Worm (Caenorhabditis elegans) whole organism, L4 larva: ENCODE results near the gene F33G12.7.

Experiments used
- D1046.2 ChIP-seq: fragments of 200-800 bp; sonication (Bioruptor generic); IDR thresholded peaks from 2 replicates; pipeline ENCODE4 v1.3.6; 2022; ENCODE audit warnings: missing genetic modification characterization, missing compliant biosample characterization
- F26F4.8 ChIP-seq: fragments of 200-800 bp; sonication (Bioruptor generic); conservative IDR thresholded peaks from 2 replicates; pipeline ENCODE4 v1.3.6; 2022; ENCODE audit warnings: missing genetic modification characterization, missing compliant biosample characterization
- F37D6.2 ChIP-seq: sonication (generic microtip); optimal IDR thresholded peaks from 2 replicates; lab custom pipeline; 2016; ENCODE audit warnings: mild to moderate bottlenecking, missing genetic modification characterization, missing compliant biosample characterization
- F44E2.7 ChIP-seq: fragments of 200-800 bp; sonication (Bioruptor generic); IDR thresholded peaks from 2 replicates; pipeline ENCODE4 v2.1.2; 2022; ENCODE audit warnings: missing genetic modification characterization, missing compliant biosample characterization
- Y105C5A.15 ChIP-seq: fragments of 200-800 bp; sonication (Bioruptor generic); IDR thresholded peaks from 2 replicates; pipeline ENCODE4 v1.3.6; 2022; ENCODE audit warnings: missing genetic modification characterization, missing compliant biosample characterization
- Y48G9A.11 ChIP-seq: fragments of 200-800 bp; sonication (Bioruptor generic); IDR thresholded peaks from 2 replicates; pipeline ENCODE4 v1.3.6; 2022; ENCODE audit warnings: missing genetic modification reagents, missing genetic modification characterization, missing compliant biosample characterization
- Y75B8A.6 ChIP-seq: fragments of 200-800 bp; sonication (Bioruptor generic); IDR thresholded peaks from 2 replicates; pipeline ENCODE4 v1.3.6; 2022; ENCODE audit warnings: missing genetic modification reagents, missing genetic modification characterization, missing compliant biosample characterization
- ama-1 ChIP-seq: fragments of 150-350 bp; optimal IDR thresholded peaks from 2 replicates; lab custom pipeline; 2014; ENCODE audit warnings: inconsistent platforms, mixed read lengths
- attf-4 ChIP-seq: sonication (generic microtip); optimal IDR thresholded peaks from 3 replicates; lab custom pipeline; 2017; ENCODE audit warnings: missing biosample characterization, missing genetic modification characterization
- ceh-20 ChIP-seq: fragments of 200-800 bp; sonication (Bioruptor generic); IDR thresholded peaks from 2 replicates; pipeline ENCODE4 v1.3.6; 2022; ENCODE audit warnings: missing genetic modification reagents, missing genetic modification characterization, missing compliant biosample characterization
- ceh-44 ChIP-seq: fragments of 200-800 bp; sonication (Bioruptor generic); IDR thresholded peaks from 2 replicates; pipeline ENCODE4 v1.3.6; 2022; ENCODE audit warnings: missing genetic modification reagents, missing genetic modification characterization, missing compliant biosample characterization
- ceh-62 ChIP-seq: sonication (generic microtip); optimal IDR thresholded peaks from 2 replicates; lab custom pipeline; 2017; ENCODE audit warnings: missing biosample characterization, missing genetic modification characterization
- daf-12 ChIP-seq: fragments of 150-350 bp; optimal IDR thresholded peaks from 2 replicates; lab custom pipeline; 2014; ENCODE audit warnings: missing biosample characterization, missing genetic modification reagents, missing genetic modification characterization
- daf-19 ChIP-seq: fragments of 200-800 bp; sonication (Bioruptor generic); conservative IDR thresholded peaks from 2 replicates; pipeline ENCODE4 v1.3.6; 2022; ENCODE audit warnings: missing genetic modification characterization, missing compliant biosample characterization
- daf-8 ChIP-seq: fragments of 200-800 bp; sonication (Bioruptor generic); IDR thresholded peaks from 2 replicates; pipeline ENCODE4 v1.3.6; 2022; ENCODE audit warnings: missing genetic modification characterization, missing compliant biosample characterization
- dmd-8 ChIP-seq: fragments of 200-800 bp; sonication (Bioruptor generic); IDR thresholded peaks from 2 replicates; pipeline ENCODE4 v1.3.6; 2022; ENCODE audit warnings: missing genetic modification characterization, missing compliant biosample characterization
- duxl-1 ChIP-seq: sonication (generic microtip); optimal IDR thresholded peaks from 2 replicates; lab custom pipeline; 2016; ENCODE audit warnings: mild to moderate bottlenecking, missing genetic modification characterization, moderate library complexity, missing compliant biosample characterization; ENCODE audit not compliant: poor library complexity
- dve-1 ChIP-seq: sonication (generic microtip); optimal IDR thresholded peaks from 2 replicates; lab custom pipeline; 2017; ENCODE audit warnings: antibody characterized with exemption, mild to moderate bottlenecking, missing genetic modification characterization, missing compliant biosample characterization; ENCODE audit not compliant: insufficient read depth
- egl-27 ChIP-seq: sonication (generic microtip); optimal IDR thresholded peaks from 3 replicates; lab custom pipeline; 2017; ENCODE audit warnings: missing biosample characterization, missing genetic modification reagents, missing genetic modification characterization
- egl-43 ChIP-seq: fragments of 200-800 bp; sonication (Bioruptor generic); IDR thresholded peaks from 2 replicates; pipeline ENCODE4 v1.3.6; 2022; ENCODE audit warnings: missing genetic modification reagents, missing genetic modification characterization, missing compliant biosample characterization
- fos-1 ChIP-seq: fragments of 150-350 bp; optimal IDR thresholded peaks from 2 replicates; lab custom pipeline; 2014; ENCODE audit warnings: missing biosample characterization, missing genetic modification characterization
- hif-1 ChIP-seq, 2 experiments: sonication (generic microtip); optimal IDR thresholded peaks; 2 replicates each; lab custom pipeline; 2016 to 2017; ENCODE audit warnings: missing compliant biosample characterization in 2 of 2, missing genetic modification characterization in 2 of 2, missing genetic modification reagents in 2 of 2, missing genotype in 2 of 2, mild to moderate bottlenecking in 1 of 2
- hlh-30 ChIP-seq: sonication (generic microtip); optimal IDR thresholded peaks from 2 replicates; lab custom pipeline; 2017; ENCODE audit warnings: antibody characterized with exemption, mild to moderate bottlenecking, missing genetic modification characterization, missing compliant biosample characterization; ENCODE audit not compliant: insufficient read depth
- hmg-1.1 ChIP-seq: fragments of 200-800 bp; sonication (Bioruptor generic); IDR thresholded peaks from 2 replicates; pipeline ENCODE4 v1.3.6; 2022; ENCODE audit warnings: missing genetic modification reagents, missing genetic modification characterization, missing compliant biosample characterization
- jun-1 ChIP-seq: fragments of 150-350 bp; optimal IDR thresholded peaks from 2 replicates; lab custom pipeline; 2014; ENCODE audit warnings: missing biosample characterization, missing genetic modification reagents, missing genetic modification characterization
- lin-13 ChIP-seq: fragments of 150-350 bp; optimal IDR thresholded peaks from 2 replicates; lab custom pipeline; 2014; ENCODE audit warnings: missing biosample characterization, missing genetic modification reagents, missing genetic modification characterization
- lin-15B ChIP-seq: fragments of 150-350 bp; sonication (generic microtip); optimal IDR thresholded peaks from 3 replicates; lab custom pipeline; 2014; ENCODE audit warnings: missing biosample characterization, missing genetic modification characterization
- lin-38 ChIP-seq: fragments of 200-800 bp; sonication (Bioruptor generic); IDR thresholded peaks from 2 replicates; pipeline ENCODE4 v1.3.6; 2022; ENCODE audit warnings: missing genetic modification reagents, missing genetic modification characterization, missing compliant biosample characterization
- lin-39 ChIP-seq: fragments of 150-350 bp; optimal IDR thresholded peaks from 2 replicates; lab custom pipeline; 2014; ENCODE audit warnings: missing biosample characterization, missing genetic modification reagents, missing genetic modification characterization
- madf-5 ChIP-seq, 2 experiments: fragments of 200-800 bp; sonication (Bioruptor generic); IDR thresholded peaks; 2 replicates each; pipeline ENCODE4 v1.3.6; 2022; ENCODE audit warnings: missing compliant biosample characterization in 2 of 2, missing genetic modification characterization in 2 of 2
- mdt-29 ChIP-seq: fragments of 200-800 bp; sonication (Bioruptor generic); IDR thresholded peaks from 2 replicates; pipeline ENCODE4 v1.3.6; 2022; ENCODE audit warnings: missing genetic modification reagents, missing genetic modification characterization, missing compliant biosample characterization
- mep-1 ChIP-seq: fragments of 150-350 bp; sonication (generic microtip); optimal IDR thresholded peaks from 3 replicates; lab custom pipeline; 2014; ENCODE audit warnings: missing biosample characterization, missing genetic modification characterization
- mxl-2 ChIP-seq: fragments of 200-800 bp; sonication (Bioruptor generic); conservative IDR thresholded peaks from 2 replicates; pipeline ENCODE4 v1.3.6; 2022; ENCODE audit warnings: missing genetic modification reagents, missing genetic modification characterization, missing compliant biosample characterization
- nhr-11 ChIP-seq: fragments of 150-350 bp; optimal IDR thresholded peaks from 2 replicates; lab custom pipeline; 2014; ENCODE audit warnings: missing biosample characterization, missing genetic modification characterization
- nhr-111 ChIP-seq: fragments of 200-800 bp; sonication (Bioruptor generic); optimal IDR thresholded peaks from 2 replicates; lab custom pipeline; 2018; ENCODE audit warnings: mild to moderate bottlenecking, missing genetic modification characterization, missing compliant biosample characterization
- nhr-25 ChIP-seq: sonication (generic microtip); optimal IDR thresholded peaks from 2 replicates; lab custom pipeline; 2017; ENCODE audit warnings: missing genetic modification characterization, mild to moderate bottlenecking, missing compliant biosample characterization, antibody characterized with exemption, moderate library complexity, borderline replicate concordance; ENCODE audit not compliant: insufficient read depth
- nhr-28 ChIP-seq: fragments of 150-350 bp; optimal IDR thresholded peaks from 2 replicates; lab custom pipeline; 2014; ENCODE audit warnings: missing biosample characterization, missing genetic modification characterization
- nhr-41 ChIP-seq: fragments of 200-800 bp; sonication (Bioruptor generic); IDR thresholded peaks from 2 replicates; pipeline ENCODE4 v1.3.6; 2022; ENCODE audit warnings: missing genetic modification reagents, missing genetic modification characterization, missing compliant biosample characterization
- nhr-42 ChIP-seq: fragments of 200-800 bp; sonication (Bioruptor generic); IDR thresholded peaks from 2 replicates; pipeline ENCODE4 v1.3.6; 2022; ENCODE audit warnings: missing genetic modification characterization, missing compliant biosample characterization
- nhr-48 ChIP-seq: sonication (generic microtip); optimal IDR thresholded peaks from 2 replicates; lab custom pipeline; 2016; ENCODE audit warnings: mild to moderate bottlenecking, missing genetic modification characterization, missing compliant biosample characterization
- nhr-6 ChIP-seq: fragments of 150-350 bp; optimal IDR thresholded peaks from 2 replicates; lab custom pipeline; 2014; ENCODE audit warnings: missing biosample characterization, missing genetic modification characterization
- nhr-76 ChIP-seq: fragments of 150-350 bp; optimal IDR thresholded peaks from 2 replicates; lab custom pipeline; 2014; ENCODE audit warnings: missing biosample characterization, missing genetic modification characterization
- nhr-77 ChIP-seq: fragments of 150-350 bp; optimal IDR thresholded peaks from 2 replicates; lab custom pipeline; 2014; ENCODE audit warnings: missing biosample characterization, missing genetic modification characterization
- pqm-1 ChIP-seq: sonication (generic microtip); optimal IDR thresholded peaks from 2 replicates; lab custom pipeline; 2017; ENCODE audit warnings: missing biosample characterization, missing genetic modification characterization
- saeg-2 ChIP-seq: fragments of 200-800 bp; sonication (Bioruptor generic); IDR thresholded peaks from 2 replicates; pipeline ENCODE4 v1.3.6; 2022; ENCODE audit warnings: missing genetic modification reagents, missing genetic modification characterization, missing compliant biosample characterization
- sdz-12 ChIP-seq: fragments of 200-800 bp; sonication (Bioruptor generic); optimal IDR thresholded peaks from 2 replicates; lab custom pipeline; 2018; ENCODE audit warnings: mild to moderate bottlenecking, missing genetic modification characterization, missing compliant biosample characterization
- skn-1 ChIP-seq: fragments of 150-350 bp; optimal IDR thresholded peaks from 2 replicates; lab custom pipeline; 2014; ENCODE audit warnings: missing biosample characterization, missing genetic modification characterization
- snpc-4 ChIP-seq: fragments of 150-350 bp; optimal IDR thresholded peaks from 2 replicates; lab custom pipeline; 2014; ENCODE audit warnings: missing biosample characterization, missing genetic modification characterization
- unc-39 ChIP-seq: sonication (generic microtip); optimal IDR thresholded peaks from 2 replicates; lab custom pipeline; 2017; ENCODE audit warnings: missing biosample characterization, missing genetic modification characterization
- unc-62 ChIP-seq, 3 experiments: fragments of 150-350 bp in 1 of 3; sonication (generic microtip); optimal IDR thresholded peaks in 2 of 3; peaks in 1 of 3; 1 replicate in 1 of 3; 2 replicates in 2 of 3; lab custom pipeline; 2014 to 2017; ENCODE audit warnings: missing biosample characterization in 3 of 3, missing genetic modification characterization in 3 of 3, missing genetic modification reagents in 3 of 3, missing genotype in 1 of 3
- zfp-2 ChIP-seq: sonication (generic microtip); optimal IDR thresholded peaks from 2 replicates; lab custom pipeline; 2016; ENCODE audit warnings: mild to moderate bottlenecking, missing genetic modification characterization, missing compliant biosample characterization
- zip-11 ChIP-seq: fragments of 200-800 bp; sonication (Bioruptor generic); IDR thresholded peaks from 2 replicates; pipeline ENCODE4 v1.3.6; 2022; ENCODE audit warnings: missing genetic modification characterization, missing compliant biosample characterization
- ztf-7 ChIP-seq: fragments of 150-350 bp; optimal IDR thresholded peaks from 2 replicates; lab custom pipeline; 2014; ENCODE audit warnings: missing biosample characterization, missing genetic modification characterization

The F33G12.7 gene

ce11 chrII:5049249-5049648 is 8.8 kb upstream of the F33G12.7 start (continued):
- TF ChIP-seq pqm-1 (tag; lab: Kevin White, UChicago) (no peak), lin-13 (GFP tag; lab: Kevin White, UChicago) (no peak), lin-39 (tag; lab: Kevin White, UChicago) (no peak), mdt-29 (no peak), daf-8 (GFP tag; lab: Robert Waterston, UW) (no peak), sdz-12 (GFP tag; lab: Kevin White, UChicago) (no peak), saeg-2 (GFP tag; lab: Robert Waterston, UW) (no peak), lin-38 (GFP tag; lab: Robert Waterston, UW) (no peak), nhr-48 (no peak), attf-4 (tag; lab: Kevin White, UChicago) (no peak), lin-15B (tag; lab: Kevin White, UChicago) (no peak), hmg-1.1 (GFP tag; lab: Robert Waterston, UW) (no peak), dve-1 (no peak), egl-27 (tag; lab: Kevin White, UChicago) (no peak), ceh-20 (GFP tag; lab: Robert Waterston, UW) (no peak), F26F4.8 (GFP tag; lab: Robert Waterston, UW) (no peak), nhr-42 (GFP tag; lab: Robert Waterston, UW) (no peak), Y75B8A.6 (GFP tag; lab: Robert Waterston, UW) (no peak), unc-39 (tag; lab: Kevin White, UChicago) (no peak), nhr-111 (GFP tag; lab: Kevin White, UChicago) (no peak), nhr-76 (no peak), madf-5 (GFP tag; IDR thresholded peaks at IDR 0.05; lab: Robert Waterston, UW) (no peak), zfp-2 (no peak), F37D6.2 (tag; lab: Kevin White, UChicago) (no peak), hif-1 (tag; optimal IDR thresholded peaks at IDR 0.05; lab: Kevin White, UChicago) (no peak), duxl-1 (tag; lab: Kevin White, UChicago) (no peak), daf-12 (no peak), F44E2.7 (GFP tag; lab: Robert Waterston, UW) (no peak), nhr-41 (GFP tag; lab: Robert Waterston, UW) (no peak), skn-1 (tag; lab: Kevin White, UChicago) (no peak), nhr-11 (tag; lab: Kevin White, UChicago) (no peak), unc-62 (GFP tag; optimal IDR thresholded peaks at IDR 0.05 in 1 of 2; lab: Kevin White, UChicago) (peak in 1 of 2 experiments; percentile 99), unc-62 (tag; optimal IDR thresholded peaks at IDR 0.05; lab: Kevin White, UChicago) (no peak), nhr-25 (no peak), D1046.2 (GFP tag; lab: Robert Waterston, UW) (no peak), hlh-30 (tag; lab: Kevin White, UChicago) (peak; percentile 1), ceh-62 (tag; lab: Kevin White, UChicago) (no peak), ztf-7 (no peak), Y48G9A.11 (GFP tag; lab: Robert Waterston, UW) (no peak), dmd-8 (GFP tag; lab: Robert Waterston, UW) (no peak), ceh-44 (no peak), Y105C5A.15 (GFP tag; lab: Robert Waterston, UW) (no peak), nhr-77 (no peak), mxl-2 (GFP tag; lab: Robert Waterston, UW) (no peak), fos-1 (tag; lab: Kevin White, UChicago) (no peak), snpc-4 (tag; lab: Kevin White, UChicago) (no peak), egl-43 (GFP tag; lab: Robert Waterston, UW) (no peak), ama-1 (lab: Kevin White, UChicago) (no peak), jun-1 (tag; lab: Kevin White, UChicago) (no peak), zip-11 (no peak), nhr-6 (tag; lab: Kevin White, UChicago) (no peak), mep-1 (tag; lab: Kevin White, UChicago) (peak; percentile 9), nhr-28 (tag; lab: Kevin White, UChicago) (peak; percentile 50), daf-19 (GFP tag; lab: Robert Waterston, UW) (no peak)
